Fruit fly (Drosophila melanogaster): Measurements from ENCODE around the gene Sem1.

- TF ChIP-seq Sox102F (GFP tag; optimal IDR thresholded peaks at IDR 0.05) (no peak), CG3919 (GFP tag; optimal IDR thresholded peaks at IDR 0.05) (no peak), fd85E (GFP tag; optimal IDR thresholded peaks at IDR 0.05) (no peak), Blimp-1 (GFP tag; optimal IDR thresholded peaks at IDR 0.05) (no peak), CG6854 (GFP tag; optimal IDR thresholded peaks at IDR 0.05) (no peak), CG11762 (GFP tag; optimal IDR thresholded peaks at IDR 0.05; ENCODE audit: insufficient read depth) (no peak), Eip93F (GFP tag; optimal IDR thresholded peaks at IDR 0.05) (no peak)
Observed at dm6 chr2L:7051740-7052139, 12.0 kb upstream of the Sem1 start.
